Worm (Caenorhabditis elegans): ENCODE results near the gene nol-56.

- TF ChIP-seq tbx-7 (tag; optimal IDR thresholded peaks at IDR 0.05), result no peak
- no peak for TF ChIP-seq pros-1 (tag; optimal IDR thresholded peaks at IDR 0.05)
- TF ChIP-seq ceh-6 (GFP tag; optimal IDR thresholded peaks at IDR 0.05), result no peak
- TF ChIP-seq pqm-1 (tag; optimal IDR thresholded peaks at IDR 0.05), result no peak
- no peak for TF ChIP-seq K09A11.1 (tag; optimal IDR thresholded peaks at IDR 0.05; ENCODE audit: insufficient read depth)
- TF ChIP-seq ceh-45 (GFP tag; IDR thresholded peaks at IDR 0.05), result no peak
- TF ChIP-seq rnt-1 (tag; optimal IDR thresholded peaks at IDR 0.05), result no peak
- no peak for TF ChIP-seq elt-2 (tag; optimal IDR thresholded peaks at IDR 0.05)
- TF ChIP-seq ceh-14 (tag; optimal IDR thresholded peaks at IDR 0.05), result no peak
- no peak for TF ChIP-seq nhr-11 (tag; optimal IDR thresholded peaks at IDR 0.05)
- TF ChIP-seq ref-2 (tag; optimal IDR thresholded peaks at IDR 0.05), result no peak
- TF ChIP-seq ets-4 (tag; optimal IDR thresholded peaks at IDR 0.05), result no peak
- no peak for TF ChIP-seq fkh-10 (GFP tag; optimal IDR thresholded peaks at IDR 0.05)
Measured at ce11 chrV:10363834-10364233, 11.1 kb upstream of the nol-56 start.
